Fruit fly (Drosophila melanogaster) whole organism, adult: ENCODE data around the gene Nnp-1.

Source experiments
- CG11617 ChIP-seq: fragments of 200-800 bp; sonication (Bioruptor generic); optimal IDR thresholded peaks from 2 replicates; lab custom pipeline; 2017; ENCODE audit warnings: mild to moderate bottlenecking, missing biosample characterization, missing genetic modification reagents, missing genetic modification characterization
- CG12768 ChIP-seq: fragments of 200-800 bp; sonication (Bioruptor generic); optimal IDR thresholded peaks from 2 replicates; lab custom pipeline; 2017; ENCODE audit warnings: missing biosample characterization, missing genetic modification characterization, mild to moderate bottlenecking, moderate library complexity, missing genetic modification reagents
- CG14711 ChIP-seq: fragments of 200-800 bp; sonication (Bioruptor generic); optimal IDR thresholded peaks from 2 replicates; lab custom pipeline; 2018; ENCODE audit warnings: missing biosample characterization, mild to moderate bottlenecking, missing genetic modification characterization, moderate library complexity
- CG1620 ChIP-seq: fragments of 200-800 bp; sonication (Bioruptor generic); optimal IDR thresholded peaks from 2 replicates; lab custom pipeline; 2016; ENCODE audit warnings: missing biosample characterization, missing genetic modification characterization
- CG33017 ChIP-seq: fragments of 200-800 bp; sonication (Bioruptor generic); optimal IDR thresholded peaks from 2 replicates; lab custom pipeline; 2018; ENCODE audit warnings: missing biosample characterization, mild to moderate bottlenecking, missing genetic modification characterization, moderate library complexity
- CG5204 ChIP-seq: fragments of 200-800 bp; sonication (Bioruptor generic); optimal IDR thresholded peaks from 2 replicates; lab custom pipeline; 2016; ENCODE audit warnings: missing biosample characterization, missing genetic modification characterization
- CG7045 ChIP-seq: fragments of 200-800 bp; sonication (Bioruptor generic); optimal IDR thresholded peaks from 2 replicates; lab custom pipeline; 2017; ENCODE audit warnings: missing biosample characterization, mild to moderate bottlenecking, missing genetic modification characterization
- CG7101 ChIP-seq: fragments of 200-800 bp; sonication (Bioruptor generic); optimal IDR thresholded peaks from 2 replicates; lab custom pipeline; 2018; ENCODE audit warnings: missing biosample characterization, mild to moderate bottlenecking, missing genetic modification characterization, moderate library complexity
- Clk ChIP-seq: fragments of 200-800 bp; sonication (Bioruptor generic); optimal IDR thresholded peaks from 2 replicates; lab custom pipeline; 2017; ENCODE audit warnings: missing biosample characterization, missing genetic modification characterization
- Crg-1 ChIP-seq: fragments of 200-800 bp; sonication (Bioruptor generic); optimal IDR thresholded peaks from 2 replicates; lab custom pipeline; 2016; ENCODE audit warnings: missing biosample characterization, missing genetic modification characterization
- Hr96 ChIP-seq: fragments of 200-800 bp; sonication (Bioruptor generic); optimal IDR thresholded peaks from 2 replicates; lab custom pipeline; 2016; ENCODE audit warnings: missing biosample characterization, missing genetic modification characterization
- Mnt ChIP-seq: fragments of 200-800 bp; sonication (Bioruptor generic); optimal IDR thresholded peaks from 2 replicates; lab custom pipeline; 2016; ENCODE audit warnings: missing biosample characterization, mild to moderate bottlenecking, missing genetic modification characterization
- bab1 ChIP-seq: fragments of 200-800 bp; sonication (Bioruptor generic); optimal IDR thresholded peaks from 3 replicates; lab custom pipeline; 2019; ENCODE audit warnings: missing biosample characterization, mild to moderate bottlenecking, missing genetic modification characterization, moderate library complexity
- cic ChIP-seq: fragments of 200-800 bp; sonication (Bioruptor generic); optimal IDR thresholded peaks from 2 replicates; lab custom pipeline; 2017; ENCODE audit warnings: missing biosample characterization, mild to moderate bottlenecking, missing genetic modification characterization, moderate library complexity
- cnc ChIP-seq, 2 experiments: fragments of >200 bp; optimal IDR thresholded peaks; 2 replicates each; lab custom pipeline; 2017
- kay ChIP-seq: fragments of 200-800 bp; sonication (Bioruptor generic); peaks from one replicate; lab custom pipeline; 2016; ENCODE audit warnings: missing biosample characterization, missing genetic modification characterization, borderline replicate concordance
- ovo ChIP-seq: fragments of 200-800 bp; sonication (Bioruptor generic); optimal IDR thresholded peaks from 2 replicates; lab custom pipeline; 2016; ENCODE audit warnings: missing biosample characterization, missing genetic modification characterization
- pad ChIP-seq: fragments of 200-800 bp; sonication (Bioruptor generic); optimal IDR thresholded peaks from 3 replicates; lab custom pipeline; 2017; ENCODE audit warnings: missing biosample characterization, missing genetic modification characterization, mild to moderate bottlenecking, moderate library complexity, missing genetic modification reagents
- tj ChIP-seq: fragments of 200-800 bp; sonication (Bioruptor generic); optimal IDR thresholded peaks from 3 replicates; lab custom pipeline; 2017; ENCODE audit warnings: missing biosample characterization, mild to moderate bottlenecking, missing genetic modification characterization, moderate library complexity
- toe ChIP-seq: fragments of 200-800 bp; sonication (Bioruptor generic); optimal IDR thresholded peaks from 2 replicates; lab custom pipeline; 2016; ENCODE audit warnings: missing biosample characterization, missing genetic modification characterization

Nnp-1 gene

DNA sequence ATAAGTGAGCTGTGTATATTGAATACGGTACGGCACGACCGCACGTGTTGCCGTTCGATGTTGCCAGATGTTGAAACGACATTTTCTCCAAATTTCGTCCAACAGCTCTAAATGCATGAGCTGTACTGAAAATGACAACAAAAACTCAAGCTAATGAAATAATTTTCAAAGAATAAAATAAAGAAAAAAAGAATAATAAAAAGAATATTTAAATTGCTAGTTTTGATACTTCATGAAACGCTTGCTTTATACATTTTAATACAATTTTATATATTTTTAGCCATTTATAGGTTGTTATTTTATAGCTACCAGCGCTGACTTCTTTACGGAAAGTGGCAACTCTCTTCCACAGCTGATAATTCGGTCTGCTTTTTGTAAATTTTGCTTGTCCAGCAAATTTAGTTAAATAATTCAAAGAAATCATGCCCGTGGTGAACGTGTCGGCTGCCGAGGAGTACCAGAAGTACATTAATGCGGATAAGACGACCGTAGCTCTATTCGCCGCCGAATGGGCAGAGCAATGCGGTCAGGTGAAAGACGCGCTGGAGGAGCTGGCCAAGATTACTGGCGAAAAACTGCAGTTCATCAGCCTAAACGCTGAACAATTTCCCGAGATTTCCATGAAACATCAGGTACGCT lies at the start of gene Nnp-1, which contains the start of gene Grx3:
TSS of gene Nnp-1 (minus strand) at position 81 of the 639 bp plus-strand sequence.
TSS of gene Grx3 (plus strand) at position 339 of the 639 bp plus-strand sequence.
- TF ChIP-seq CG12768 (peak; percentile 48), CG14711 (tag; lab: Kevin White, UChicago) (peak; percentile 87), CG7101 (tag; lab: Kevin White, UChicago) (peak; percentile 78), Clk (no peak), Hr96 (no peak), bab1 (GFP tag; lab: Kevin White, UChicago) (peak; percentile 80), pad (peak; percentile 54), tj (GFP tag; lab: Kevin White, UChicago) (peak; percentile 98), Mnt (peak; percentile 98), kay (no peak), CG33017 (tag; lab: Kevin White, UChicago) (peak; percentile 68), cic (GFP tag; lab: Kevin White, UChicago) (peak; percentile 43), CG11617 (GFP tag; lab: Kevin White, UChicago) (peak; percentile 68), Crg-1 (peak; percentile 40), CG1620 (GFP tag; lab: Kevin White, UChicago) (peak; percentile 48), ovo (peak; percentile 45), toe (GFP tag; lab: Kevin White, UChicago) (peak; percentile 54), CG5204 (GFP tag; lab: Kevin White, UChicago) (peak; percentile 16), CG7045 (peak; percentile 72), cnc (optimal IDR thresholded peaks at IDR 0.05; lab: Kevin White, UChicago) (no peak)

DNA sequence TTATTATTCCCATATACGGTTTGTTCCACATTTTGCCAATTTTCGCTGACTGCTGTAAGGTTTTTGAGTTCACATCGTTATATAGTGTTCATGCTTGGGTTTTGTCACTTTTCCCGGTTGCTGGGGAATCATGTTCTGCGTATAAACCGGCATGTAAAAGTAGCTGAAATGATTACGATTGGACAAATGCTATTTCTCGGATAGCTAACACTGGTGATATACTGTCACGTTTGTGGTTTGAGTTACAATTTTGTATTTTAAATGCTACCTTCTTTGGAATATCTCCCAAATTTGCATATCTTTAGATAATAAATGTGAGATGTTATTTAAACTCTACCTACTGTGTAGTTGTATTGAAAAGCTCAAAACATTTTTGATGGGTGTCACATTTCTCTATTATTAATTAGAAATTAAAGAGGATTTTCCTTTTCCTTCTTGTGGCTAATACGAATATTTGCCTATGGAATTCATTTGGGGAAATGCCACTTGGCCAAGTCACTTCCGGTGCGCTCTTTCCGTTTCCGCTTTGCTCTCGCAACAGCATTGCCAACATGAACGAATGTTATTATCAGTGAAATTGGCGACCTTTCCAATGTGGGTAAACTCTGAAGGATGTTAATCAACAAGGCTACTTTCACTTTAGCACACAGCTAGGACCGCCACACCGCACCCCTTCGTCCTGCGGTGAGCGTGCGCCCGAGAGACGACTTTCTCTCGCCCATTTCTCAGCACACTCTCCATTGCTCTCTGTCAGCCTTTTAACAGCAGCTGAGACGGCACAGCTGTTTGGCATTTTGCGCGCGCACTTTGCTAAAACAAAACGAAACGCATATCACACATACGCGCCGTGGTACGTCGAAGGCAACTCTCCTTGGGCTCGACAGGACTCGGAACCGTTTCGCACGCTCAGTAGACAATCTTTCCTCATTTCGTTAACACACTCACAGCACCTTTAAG lies 48.8 kb upstream of the Nnp-1 start, which contains the start of the genes CG16956, CG42784 and CG43850:
TSS of gene CG16956 (minus strand) at position 51 of the 957 bp plus-strand sequence.
TSS of gene CG42784 (plus strand) at position 907 of the 957 bp plus-strand sequence.
TSS of gene CG43850 (plus strand) at position 907 of the 957 bp plus-strand sequence.
- TF ChIP-seq kay (no peak), CG33017 (tag; lab: Kevin White, UChicago) (no peak), CG14711 (tag; lab: Kevin White, UChicago) (no peak), Mnt (no peak), cnc (optimal IDR thresholded peaks at IDR 0.05; lab: Kevin White, UChicago) (no peak), toe (GFP tag; lab: Kevin White, UChicago) (no peak), ovo (peak; percentile 0), Crg-1 (no peak), CG7101 (tag; lab: Kevin White, UChicago) (no peak), Clk (no peak), bab1 (GFP tag; lab: Kevin White, UChicago) (no peak), CG7045 (peak; percentile 60), cic (GFP tag; lab: Kevin White, UChicago) (no peak), CG1620 (GFP tag; lab: Kevin White, UChicago) (no peak), Hr96 (peak; percentile 6), CG12768 (no peak), CG5204 (GFP tag; lab: Kevin White, UChicago) (peak; percentile 19), CG11617 (GFP tag; lab: Kevin White, UChicago) (no peak), pad (no peak), tj (GFP tag; lab: Kevin White, UChicago) (no peak)

DNA sequence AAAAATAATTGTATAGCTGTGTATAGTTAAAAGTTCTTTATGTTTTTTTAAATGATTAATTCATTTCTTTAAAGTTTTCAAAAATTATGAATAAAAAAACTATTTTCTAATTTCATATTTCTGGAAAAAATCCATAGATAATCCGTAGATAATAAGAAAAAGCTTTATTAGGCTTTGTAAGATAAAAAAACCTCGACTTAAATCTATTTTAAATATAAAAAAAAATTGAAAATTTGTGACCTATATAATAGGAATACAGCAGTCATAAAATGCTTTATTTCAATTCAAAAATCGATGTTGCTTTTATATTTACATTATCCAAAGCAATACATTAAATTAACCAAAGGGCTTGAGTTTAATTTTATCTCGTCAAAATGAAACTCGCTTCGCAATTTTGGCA lies 46.2 kb upstream of the Nnp-1 start, which contains the start of gene Flad2:
TSS of gene Flad2 (plus strand) at position 301 of the 400 bp plus-strand sequence.
- TF ChIP-seq ovo (no peak), CG5204 (GFP tag; lab: Kevin White, UChicago) (no peak), bab1 (GFP tag; lab: Kevin White, UChicago) (no peak), cic (GFP tag; lab: Kevin White, UChicago) (no peak), CG1620 (GFP tag; lab: Kevin White, UChicago) (no peak), kay (no peak), Mnt (no peak), CG7101 (tag; lab: Kevin White, UChicago) (no peak), Crg-1 (no peak), CG14711 (tag; lab: Kevin White, UChicago) (no peak), Hr96 (no peak), CG11617 (GFP tag; lab: Kevin White, UChicago) (no peak), pad (no peak), CG12768 (no peak), Clk (no peak), CG7045 (no peak), toe (GFP tag; lab: Kevin White, UChicago) (no peak), tj (GFP tag; lab: Kevin White, UChicago) (no peak), cnc (optimal IDR thresholded peaks at IDR 0.05; lab: Kevin White, UChicago) (no peak)

DNA sequence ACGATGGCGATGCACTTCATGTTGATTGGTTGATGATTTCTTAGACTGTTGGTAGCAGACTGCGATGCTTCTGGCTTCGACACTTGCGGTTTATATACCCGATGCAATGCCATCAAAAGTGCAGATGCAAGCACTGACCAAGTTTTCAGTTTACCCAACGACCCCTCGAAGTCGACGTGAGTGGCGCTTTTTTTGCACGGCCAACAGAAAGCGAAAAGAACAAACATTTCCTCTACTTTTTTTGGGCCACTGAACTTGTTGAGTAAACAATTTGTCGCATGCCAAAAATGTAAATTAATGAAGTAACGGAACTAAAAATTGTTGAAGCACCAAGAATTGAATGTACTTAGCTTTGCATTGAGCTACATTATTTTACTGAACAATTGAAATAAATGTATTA lies 45.6 kb upstream of the Nnp-1 start, which contains the start of gene Vm34Ca:
TSS of gene Vm34Ca (minus strand) at position 66 of the 400 bp plus-strand sequence.
- TF ChIP-seq cnc (optimal IDR thresholded peaks at IDR 0.05; lab: Kevin White, UChicago): no peak
- peak; percentile 49 for TF ChIP-seq bab1 (GFP tag; lab: Kevin White, UChicago)
- TF ChIP-seq cic (GFP tag; lab: Kevin White, UChicago): no peak
- TF ChIP-seq tj (GFP tag; lab: Kevin White, UChicago): peak; percentile 99
- no peak for TF ChIP-seq Clk
- no peak for TF ChIP-seq pad
- no peak for TF ChIP-seq kay
- TF ChIP-seq Crg-1: no peak

DNA sequence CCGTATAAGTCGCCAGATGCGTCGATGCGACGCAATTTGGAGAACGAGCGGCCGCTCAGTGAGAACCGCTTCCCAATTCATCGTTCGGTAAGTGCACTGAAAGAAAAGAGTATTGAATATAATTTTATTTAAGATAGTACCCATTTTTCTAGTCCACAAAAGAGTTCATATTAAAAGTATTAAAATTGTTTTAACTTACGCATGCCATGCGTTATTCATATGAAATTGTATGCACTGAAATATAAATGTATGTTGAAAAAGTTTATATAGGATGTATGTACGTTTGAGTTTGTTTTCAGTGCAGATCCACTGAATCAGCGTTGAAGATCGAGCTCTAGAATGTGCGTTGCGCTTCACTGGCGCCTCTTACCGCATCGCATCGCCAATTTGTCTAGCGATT lies 33.6 kb upstream of the Nnp-1 start:
- TF ChIP-seq CG33017 (tag; lab: Kevin White, UChicago) (peak; percentile 0), CG11617 (GFP tag; lab: Kevin White, UChicago) (no peak), tj (GFP tag; lab: Kevin White, UChicago) (no peak), CG14711 (tag; lab: Kevin White, UChicago) (no peak), Hr96 (no peak), Mnt (no peak), CG1620 (GFP tag; lab: Kevin White, UChicago) (no peak), cnc (optimal IDR thresholded peaks at IDR 0.05; lab: Kevin White, UChicago) (no peak), toe (GFP tag; lab: Kevin White, UChicago) (peak; percentile 37), CG7101 (tag; lab: Kevin White, UChicago) (peak; percentile 25), CG7045 (no peak), ovo (no peak), bab1 (GFP tag; lab: Kevin White, UChicago) (peak; percentile 54), pad (no peak), CG5204 (GFP tag; lab: Kevin White, UChicago) (peak; percentile 7), CG12768 (no peak), cic (GFP tag; lab: Kevin White, UChicago) (no peak), Crg-1 (no peak)
